1 fruit fly cellular context compared by ENCODE assay signal in the genomic region with DNA sequence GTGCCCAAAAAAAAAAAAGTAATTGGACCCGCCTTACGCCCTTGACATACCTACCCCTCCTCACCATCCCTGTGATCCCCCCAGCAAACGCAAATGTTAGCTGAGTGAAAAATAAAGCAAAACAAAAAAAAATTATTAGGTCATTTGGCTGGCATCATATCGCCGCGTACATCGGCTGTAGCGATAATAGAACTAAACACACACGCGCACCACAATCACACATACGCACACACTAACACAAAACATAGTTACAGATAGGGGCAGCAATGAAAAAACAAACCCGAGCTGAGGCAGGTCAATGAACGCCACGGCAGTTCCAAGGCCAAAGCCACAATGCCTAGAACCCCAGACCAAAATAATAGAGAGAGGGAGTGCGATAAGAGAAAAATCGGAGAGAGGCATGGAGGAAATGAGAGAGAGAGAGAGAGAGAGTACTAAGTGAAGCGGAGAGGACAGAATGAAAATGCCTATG.
TF ChIP-seq lines count a peak whose summit lies in the region.

No protein-coding gene starts in this region.

TF ChIP-seq in whole organism, embryonic, 481 proteins besides CTCF, POLR2A, EP300 and RAD21 (continued from another document and continues in another):
- TF ChIP-seq CG4707 (GFP tag; optimal IDR thresholded peaks at IDR 0.05; lab: Kevin White, UChicago) (no peak), CG18476 (GFP tag; optimal IDR thresholded peaks at IDR 0.05; lab: Kevin White, UChicago) (no peak), klu (GFP tag; IDR thresholded peaks at IDR 0.05; lab: Robert Waterston, UW) (no peak), CG7745 (tag; optimal IDR thresholded peaks at IDR 0.05; lab: Kevin White, UChicago) (no peak), tna (GFP tag; IDR thresholded peaks at IDR 0.05; lab: Robert Waterston, UW; ENCODE audit: partially characterized antibody) (no peak), CG10147 (GFP tag; optimal IDR thresholded peaks at IDR 0.05; lab: Kevin White, UChicago) (no peak), nom (GFP tag; optimal IDR thresholded peaks at IDR 0.05; lab: Kevin White, UChicago) (peak; percentile 8), wek (GFP tag; optimal IDR thresholded peaks at IDR 0.05; lab: Kevin White, UChicago) (no peak), row (GFP tag; IDR thresholded peaks at IDR 0.05; lab: Robert Waterston, UW) (no peak), tap (tag; optimal IDR thresholded peaks at IDR 0.05; lab: Kevin White, UChicago) (no peak), tup (GFP tag; optimal IDR thresholded peaks at IDR 0.05; lab: Kevin White, UChicago) (no peak), emc (GFP tag; optimal IDR thresholded peaks at IDR 0.05; lab: Kevin White, UChicago) (no peak), bowl (GFP tag; IDR thresholded peaks at IDR 0.05; lab: Robert Waterston, UW) (no peak), CG8359 (GFP tag; optimal IDR thresholded peaks at IDR 0.05; lab: Kevin White, UChicago; ENCODE audit: borderline replicate concordance) (no peak), CG9817 (tag; optimal IDR thresholded peaks at IDR 0.05; lab: Kevin White, UChicago) (no peak), Hsf (GFP tag; optimal IDR thresholded peaks at IDR 0.05; lab: Kevin White, UChicago) (no peak), run (tag; optimal IDR thresholded peaks at IDR 0.05; lab: Kevin White, UChicago) (no peak), slbo (GFP tag; IDR thresholded peaks at IDR 0.05; lab: Robert Waterston, UW) (no peak), CG31441 (GFP tag; IDR thresholded peaks at IDR 0.05; lab: Robert Waterston, UW) (no peak), CG15011 (GFP tag; optimal IDR thresholded peaks at IDR 0.05; lab: Kevin White, UChicago) (no peak), sima (GFP tag; optimal IDR thresholded peaks at IDR 0.05; lab: Kevin White, UChicago) (no peak), CG31224 (GFP tag; IDR thresholded peaks at IDR 0.05; lab: Robert Waterston, UW) (no peak), CG9437 (GFP tag; optimal IDR thresholded peaks at IDR 0.05; lab: Kevin White, UChicago) (no peak), B-H2 (GFP tag; optimal IDR thresholded peaks at IDR 0.05; lab: Kevin White, UChicago) (peak; percentile 31), Kr (GFP tag; optimal IDR thresholded peaks at IDR 0.05; lab: Kevin White, UChicago) (no peak), CG9215 (GFP tag; IDR thresholded peaks at IDR 0.05; lab: Robert Waterston, UW) (no peak), ssp (GFP tag; IDR thresholded peaks at IDR 0.05; lab: Robert Waterston, UW) (no peak), CG6854 (GFP tag; optimal IDR thresholded peaks at IDR 0.05; lab: Kevin White, UChicago) (no peak), gcm (GFP tag; optimal IDR thresholded peaks at IDR 0.05; lab: Kevin White, UChicago) (peak; percentile 44), CG11504 (tag; optimal IDR thresholded peaks at IDR 0.05; lab: Kevin White, UChicago) (no peak), CG10979 (tag; optimal IDR thresholded peaks at IDR 0.05; lab: Kevin White, UChicago) (no peak), ftz-f1 (GFP tag; optimal IDR thresholded peaks at IDR 0.05; lab: Kevin White, UChicago) (peak; percentile 99), CG33213 (GFP tag; optimal IDR thresholded peaks at IDR 0.05; lab: Kevin White, UChicago) (no peak), cad (GFP tag; optimal IDR thresholded peaks at IDR 0.05; lab: Kevin White, UChicago) (no peak), tll (GFP tag; optimal IDR thresholded peaks at IDR 0.05; lab: Kevin White, UChicago) (no peak), CG14014 (GFP tag; IDR thresholded peaks at IDR 0.05; lab: Robert Waterston, UW) (no peak), esg (GFP tag; conservative IDR thresholded peaks at IDR 0.05; lab: Robert Waterston, UW) (no peak), gsb-n (tag; optimal IDR thresholded peaks at IDR 0.05; lab: Kevin White, UChicago) (no peak), Pdp1 (GFP tag; optimal IDR thresholded peaks at IDR 0.05; lab: Kevin White, UChicago) (peak in 1 of 2 experiments; percentile 75), wdn (GFP tag; IDR thresholded peaks at IDR 0.05; lab: Robert Waterston, UW) (no peak), CG2889 (GFP tag; IDR thresholded peaks at IDR 0.05; lab: Robert Waterston, UW) (no peak), wor (GFP tag; IDR thresholded peaks at IDR 0.05; lab: Robert Waterston, UW) (no peak), Dll (GFP tag; IDR thresholded peaks at IDR 0.05; lab: Robert Waterston, UW; ENCODE audit: partially characterized antibody) (no peak), Hr3 (GFP tag; optimal IDR thresholded peaks at IDR 0.05; lab: Kevin White, UChicago) (peak; percentile 8), fd3F (GFP tag; optimal IDR thresholded peaks at IDR 0.05; lab: Kevin White, UChicago) (no peak), Atf3 (GFP tag; optimal IDR thresholded peaks at IDR 0.05; lab: Kevin White, UChicago) (no peak), corto (GFP tag; optimal IDR thresholded peaks at IDR 0.05; lab: Kevin White, UChicago) (no peak), CG11398 (GFP tag; optimal IDR thresholded peaks at IDR 0.05; lab: Kevin White, UChicago) (no peak), TFAM (GFP tag; optimal IDR thresholded peaks at IDR 0.05; lab: Kevin White, UChicago) (no peak), Optix (GFP tag; IDR thresholded peaks at IDR 0.05; lab: Robert Waterston, UW) (no peak), Sox102F (GFP tag; optimal IDR thresholded peaks at IDR 0.05; lab: Kevin White, UChicago) (no peak), CG30431 (GFP tag; optimal IDR thresholded peaks at IDR 0.05; lab: Kevin White, UChicago) (no peak), Sin3A (optimal IDR thresholded peaks at IDR 0.05; lab: Kevin White, UChicago) (no peak), CG17568 (GFP tag; optimal IDR thresholded peaks at IDR 0.05; lab: Kevin White, UChicago) (no peak), so (GFP tag; IDR thresholded peaks at IDR 0.05; lab: Robert Waterston, UW) (no peak), Xbp1 (GFP tag; optimal IDR thresholded peaks at IDR 0.05; lab: Kevin White, UChicago) (no peak), z (GFP tag; IDR thresholded peaks at IDR 0.05; lab: Robert Waterston, UW) (peak; percentile 50; the same call in 2 of the 3 replicates), CG7372 (GFP tag; IDR thresholded peaks at IDR 0.05; lab: Robert Waterston, UW) (no peak), Ssrp (tag; optimal IDR thresholded peaks at IDR 0.05; lab: Kevin White, UChicago) (no peak), rib (GFP tag; IDR thresholded peaks at IDR 0.05; lab: Robert Waterston, UW) (peak; percentile 69; the same call in 1 of the 2 replicates), Mrtf (GFP tag; IDR thresholded peaks at IDR 0.05; lab: Robert Waterston, UW) (no peak), Hr51 (GFP tag; optimal IDR thresholded peaks at IDR 0.05; lab: Kevin White, UChicago) (no peak), CG12236 (GFP tag; optimal IDR thresholded peaks at IDR 0.05; lab: Kevin White, UChicago) (no peak), CG3163 (GFP tag; optimal IDR thresholded peaks at IDR 0.05; lab: Kevin White, UChicago) (no peak), dan (GFP tag; IDR thresholded peaks at IDR 0.05; lab: Robert Waterston, UW) (no peak), Atf6 (GFP tag; IDR thresholded peaks at IDR 0.05; lab: Robert Waterston, UW) (0 out of 2 replicates have a peak, but pooled peaks have one; percentile 27), chinmo (GFP tag; IDR thresholded peaks at IDR 0.05; lab: Robert Waterston, UW; ENCODE audit: partially characterized antibody) (peak; percentile 87), CG11696 (GFP tag; IDR thresholded peaks at IDR 0.05; lab: Robert Waterston, UW) (no peak), sug (tag; optimal IDR thresholded peaks at IDR 0.05; lab: Kevin White, UChicago) (peak; percentile 99), CG2712 (tag; optimal IDR thresholded peaks at IDR 0.05; lab: Kevin White, UChicago) (no peak), CG3726 (GFP tag; IDR thresholded peaks at IDR 0.05; lab: Robert Waterston, UW) (no peak), CG14050 (GFP tag; IDR thresholded peaks at IDR 0.05; lab: Robert Waterston, UW) (no peak), Trl (optimal IDR thresholded peaks at IDR 0.05; lab: Kevin White, UChicago) (peak; percentile 89 to 99), Trl (GFP tag; optimal IDR thresholded peaks at IDR 0.05; lab: Kevin White, UChicago) (no peak), Ravus (GFP tag; IDR thresholded peaks at IDR 0.05; lab: Robert Waterston, UW) (no peak), D (optimal IDR thresholded peaks at IDR 0.05; lab: Kevin White, UChicago) (no peak), D (GFP tag; optimal IDR thresholded peaks at IDR 0.05; lab: Kevin White, UChicago) (no peak), CG9727 (GFP tag; optimal IDR thresholded peaks at IDR 0.05; lab: Kevin White, UChicago) (no peak), unpg (GFP tag; optimal IDR thresholded peaks at IDR 0.05; lab: Kevin White, UChicago) (no peak), bcd (GFP tag; optimal IDR thresholded peaks at IDR 0.05; lab: Kevin White, UChicago) (no peak), CG6813 (GFP tag; optimal IDR thresholded peaks at IDR 0.05; lab: Kevin White, UChicago) (peak; percentile 33), her (GFP tag; optimal IDR thresholded peaks at IDR 0.05; lab: Kevin White, UChicago) (no peak), CG10543 (GFP tag; optimal IDR thresholded peaks at IDR 0.05; lab: Kevin White, UChicago) (peak; percentile 89), Ets97D (GFP tag; optimal IDR thresholded peaks at IDR 0.05; lab: Kevin White, UChicago) (no peak), cg (GFP tag; optimal IDR thresholded peaks at IDR 0.05; lab: Kevin White, UChicago) (peak; percentile 79), CG6689 (GFP tag; IDR thresholded peaks at IDR 0.05; lab: Robert Waterston, UW) (no peak), Mes4 (GFP tag; optimal IDR thresholded peaks at IDR 0.05; lab: Kevin White, UChicago) (no peak), tin (GFP tag; optimal IDR thresholded peaks at IDR 0.05; lab: Kevin White, UChicago) (no peak), crp (GFP tag; optimal IDR thresholded peaks at IDR 0.05; lab: Kevin White, UChicago) (no peak), CG2116 (GFP tag; optimal IDR thresholded peaks at IDR 0.05; lab: Kevin White, UChicago) (no peak), CG12299 (tag; optimal IDR thresholded peaks at IDR 0.05; lab: Kevin White, UChicago) (no peak), stc (GFP tag; IDR thresholded peaks at IDR 0.05; lab: Robert Waterston, UW) (no peak), CG7357 (GFP tag; IDR thresholded peaks at IDR 0.05; lab: Robert Waterston, UW) (no peak), Hand (GFP tag; optimal IDR thresholded peaks at IDR 0.05; lab: Kevin White, UChicago) (no peak), kay (GFP tag; optimal IDR thresholded peaks at IDR 0.05; lab: Kevin White, UChicago) (peak; percentile 11), CG11560 (tag; IDR thresholded peaks at IDR 0.05; lab: Robert Waterston, UW) (no peak), Lpt (GFP tag; optimal IDR thresholded peaks at IDR 0.05; lab: Kevin White, UChicago) (no peak), CG12769 (tag; optimal IDR thresholded peaks at IDR 0.05; lab: Kevin White, UChicago) (peak; percentile 39), Rx (GFP tag; IDR thresholded peaks at IDR 0.05; lab: Robert Waterston, UW) (no peak), CG31365 (tag; optimal IDR thresholded peaks at IDR 0.05; lab: Kevin White, UChicago) (no peak), CG14667 (GFP tag; IDR thresholded peaks at IDR 0.05; lab: Robert Waterston, UW) (no peak), MESR4 (GFP tag; optimal IDR thresholded peaks at IDR 0.05; lab: Kevin White, UChicago) (no peak), cas (GFP tag; IDR thresholded peaks at IDR 0.05; lab: Robert Waterston, UW) (no peak), sisA (GFP tag; IDR thresholded peaks at IDR 0.05; lab: Robert Waterston, UW) (no peak), chm (GFP tag; IDR thresholded peaks at IDR 0.05; lab: Robert Waterston, UW) (no peak), HLH54F (GFP tag; optimal IDR thresholded peaks at IDR 0.05; lab: Kevin White, UChicago) (no peak), ab (GFP tag; optimal IDR thresholded peaks at IDR 0.05; lab: Kevin White, UChicago) (no peak), CG34224 (GFP tag; IDR thresholded peaks at IDR 0.05; lab: Robert Waterston, UW; ENCODE audit: partially characterized antibody) (no peak), CG7839 (tag; optimal IDR thresholded peaks at IDR 0.05; lab: Kevin White, UChicago) (no peak), tx (GFP tag; optimal IDR thresholded peaks at IDR 0.05; lab: Kevin White, UChicago) (no peak), CG1233 (GFP tag; optimal IDR thresholded peaks at IDR 0.05; lab: Kevin White, UChicago) (no peak), crol (GFP tag; IDR thresholded peaks at IDR 0.05; lab: Robert Waterston, UW) (peak; percentile 65), repo (GFP tag; optimal IDR thresholded peaks at IDR 0.05; lab: Kevin White, UChicago) (no peak), Hr39 (optimal IDR thresholded peaks at IDR 0.05; lab: Kevin White, UChicago) (no peak), CG4282 (GFP tag; optimal IDR thresholded peaks at IDR 0.05; lab: Kevin White, UChicago) (no peak), CG8924 (tag; optimal IDR thresholded peaks at IDR 0.05; lab: Kevin White, UChicago) (no peak), Atf-2 (GFP tag; optimal IDR thresholded peaks at IDR 0.05; lab: Kevin White, UChicago) (no peak), yki (optimal IDR thresholded peaks at IDR 0.05; lab: Kevin White, UChicago) (peak; percentile 68), CG7786 (GFP tag; optimal IDR thresholded peaks at IDR 0.05; lab: Kevin White, UChicago) (no peak), kah (GFP tag; optimal IDR thresholded peaks at IDR 0.05; lab: Kevin White, UChicago) (no peak), CG33557 (GFP tag; optimal IDR thresholded peaks at IDR 0.05; lab: Kevin White, UChicago) (no peak), CG10321 (GFP tag; IDR thresholded peaks at IDR 0.05; lab: Robert Waterston, UW) (no peak), Hey (tag; optimal IDR thresholded peaks at IDR 0.05; lab: Kevin White, UChicago) (no peak), zfh2 (GFP tag; optimal IDR thresholded peaks at IDR 0.05; lab: Kevin White, UChicago) (no peak), Hmx (GFP tag; optimal IDR thresholded peaks at IDR 0.05; lab: Kevin White, UChicago) (no peak), fru (optimal IDR thresholded peaks at IDR 0.05; lab: Kevin White, UChicago) (no peak), Six4 (GFP tag; optimal IDR thresholded peaks at IDR 0.05; lab: Kevin White, UChicago) (no peak), gro (GFP tag; optimal IDR thresholded peaks at IDR 0.05; lab: Kevin White, UChicago) (peak; percentile 66), CG4328 (GFP tag; optimal IDR thresholded peaks at IDR 0.05; lab: Kevin White, UChicago) (peak; percentile 18), CG15696 (tag; optimal IDR thresholded peaks at IDR 0.05; lab: Kevin White, UChicago) (no peak), da (GFP tag; optimal IDR thresholded peaks at IDR 0.05; lab: Kevin White, UChicago) (peak; percentile 9), zen2 (GFP tag; IDR thresholded peaks at IDR 0.05; lab: Robert Waterston, UW; ENCODE audit: partially characterized antibody) (no peak), sob (GFP tag; IDR thresholded peaks at IDR 0.05; lab: Robert Waterston, UW) (no peak), kni (GFP tag; optimal IDR thresholded peaks at IDR 0.05; lab: Kevin White, UChicago) (no peak), jumu (GFP tag; optimal IDR thresholded peaks at IDR 0.05; lab: Kevin White, UChicago) (no peak)
